Worm (Caenorhabditis elegans) whole organism, late embryonic: Measurements from ENCODE around the gene glt-1.

Experiments used
- ama-1 ChIP-seq: fragments of 150-350 bp; optimal IDR thresholded peaks from 2 replicates; lab custom pipeline; 2014
- ceh-19 ChIP-seq: fragments of 200-800 bp; sonication (Bioruptor generic); optimal IDR thresholded peaks from 2 replicates; lab custom pipeline; 2018; ENCODE audit warnings: mild to moderate bottlenecking, missing genetic modification characterization, missing compliant biosample characterization
- ceh-2 ChIP-seq: sonication (generic microtip); optimal IDR thresholded peaks from 2 replicates; lab custom pipeline; 2016; ENCODE audit warnings: missing genotype, missing genetic modification characterization, missing compliant biosample characterization
- ceh-22 ChIP-seq: sonication (generic microtip); optimal IDR thresholded peaks from 2 replicates; lab custom pipeline; 2017; ENCODE audit warnings: missing biosample characterization, missing genetic modification characterization
- fax-1 ChIP-seq: sonication (generic microtip); optimal IDR thresholded peaks from 2 replicates; lab custom pipeline; 2016; ENCODE audit warnings: missing genotype, missing genetic modification characterization, missing compliant biosample characterization
- hlh-13 ChIP-seq: fragments of 200-800 bp; sonication (Bioruptor generic); optimal IDR thresholded peaks from 2 replicates; lab custom pipeline; 2018; ENCODE audit warnings: mild to moderate bottlenecking, missing genetic modification characterization, missing compliant biosample characterization
- hlh-6 ChIP-seq: sonication (generic microtip); optimal IDR thresholded peaks from 2 replicates; lab custom pipeline; 2016; ENCODE audit warnings: missing genotype, missing genetic modification characterization, missing compliant biosample characterization
- nhr-11 ChIP-seq: fragments of 150-350 bp; optimal IDR thresholded peaks from 2 replicates; lab custom pipeline; 2014; ENCODE audit warnings: missing biosample characterization, missing genetic modification characterization
- nhr-232 ChIP-seq: sonication (generic microtip); optimal IDR thresholded peaks from 2 replicates; lab custom pipeline; 2016; ENCODE audit warnings: missing genetic modification characterization, missing compliant biosample characterization
- npax-4 ChIP-seq: sonication (generic microtip); optimal IDR thresholded peaks from 2 replicates; lab custom pipeline; 2016; ENCODE audit warnings: missing genetic modification characterization, missing compliant biosample characterization
- odd-2 ChIP-seq: sonication (generic microtip); optimal IDR thresholded peaks from 2 replicates; lab custom pipeline; 2017; ENCODE audit warnings: antibody characterized with exemption, mild to moderate bottlenecking, missing genetic modification characterization, missing compliant biosample characterization
- sdc-2 ChIP-seq: sonication (generic microtip); optimal IDR thresholded peaks from 2 replicates; lab custom pipeline; 2016; ENCODE audit warnings: missing genotype, missing genetic modification characterization, missing compliant biosample characterization
- tbx-7 ChIP-seq: sonication (generic microtip); optimal IDR thresholded peaks from 2 replicates; lab custom pipeline; 2016; ENCODE audit warnings: missing genotype, missing genetic modification characterization, missing compliant biosample characterization
- unc-86 ChIP-seq: sonication (generic microtip); optimal IDR thresholded peaks from 2 replicates; lab custom pipeline; 2016; ENCODE audit warnings: missing genetic modification characterization, missing compliant biosample characterization

ce11 chrX:3548716-3549115 lies 52.9 kb downstream of the glt-1 start:
- TF ChIP-seq unc-86 (tag; lab: Kevin White, UChicago) (no peak), tbx-7 (no peak), ceh-2 (tag; lab: Kevin White, UChicago) (no peak), ceh-22 (tag; lab: Kevin White, UChicago) (no peak), odd-2 (tag; lab: Kevin White, UChicago) (no peak), hlh-6 (tag; lab: Kevin White, UChicago) (no peak), ama-1 (lab: Kevin White, UChicago) (no peak), ceh-19 (no peak), npax-4 (tag; lab: Kevin White, UChicago) (no peak), sdc-2 (tag; lab: Kevin White, UChicago) (no peak), fax-1 (no peak), nhr-232 (tag; lab: Kevin White, UChicago) (no peak), nhr-11 (no peak), hlh-13 (GFP tag; lab: Kevin White, UChicago) (no peak)
